Fruit fly (Drosophila melanogaster) whole organism, embryonic: Measurements from ENCODE around the gene eIF3i.
A peak's percentile ranks its signal among the peaks of the same experiment; 100 is the strongest.

Experiments
- Asciz ChIP-seq: fragments of 200-800 bp; sonication (Bioruptor generic); optimal IDR thresholded peaks from 2 replicates; lab custom pipeline; 2017; ENCODE audit warnings: missing biosample characterization, mild to moderate bottlenecking, missing genetic modification characterization, missing genetic modification reagents
- BEAF-32 ChIP-seq: fragments of 200-800 bp; sonication (Bioruptor generic); optimal IDR thresholded peaks from 3 replicates; lab custom pipeline; 2017; ENCODE audit warnings: missing biosample characterization, missing genetic modification characterization, mild to moderate bottlenecking, moderate library complexity, missing genetic modification reagents
- CG10543 ChIP-seq: fragments of 200-800 bp; sonication (Bioruptor generic); optimal IDR thresholded peaks from 3 replicates; lab custom pipeline; 2017; ENCODE audit warnings: missing biosample characterization, mild to moderate bottlenecking, missing genetic modification characterization, moderate library complexity
- CG11085 ChIP-seq: fragments of 200-800 bp; sonication (Bioruptor generic); IDR thresholded peaks from 2 replicates; pipeline ENCODE4 v1.3.6; 2022; ENCODE audit warnings: missing biosample characterization, missing genetic modification characterization
- CG11504 ChIP-seq: fragments of 200-800 bp; sonication (Bioruptor generic); optimal IDR thresholded peaks from 3 replicates; lab custom pipeline; 2019; ENCODE audit warnings: missing biosample characterization, mild to moderate bottlenecking, missing genetic modification characterization, moderate library complexity
- CG11695 ChIP-seq: fragments of 200-800 bp; sonication (Bioruptor generic); IDR thresholded peaks from 3 replicates; pipeline ENCODE4 v1.3.6; 2022; ENCODE audit warnings: missing biosample characterization, missing genetic modification characterization
- CG15601 ChIP-seq: fragments of 200-800 bp; sonication (Bioruptor generic); optimal IDR thresholded peaks from 3 replicates; lab custom pipeline; 2019; ENCODE audit warnings: missing biosample characterization, mild to moderate bottlenecking, missing genetic modification characterization, moderate library complexity
- CG1602 ChIP-seq: fragments of 200-800 bp; sonication (Bioruptor generic); optimal IDR thresholded peaks from 3 replicates; lab custom pipeline; 2016; ENCODE audit warnings: missing biosample characterization, missing genetic modification characterization
- CG16813 ChIP-seq: fragments of 200-800 bp; sonication (Bioruptor generic); IDR thresholded peaks from 3 replicates; pipeline ENCODE4 v1.3.6; 2022; ENCODE audit warnings: missing biosample characterization, missing genetic modification characterization; ENCODE audit not compliant: partially characterized antibody
- CG17328 ChIP-seq: fragments of 200-800 bp; sonication (Bioruptor generic); IDR thresholded peaks from 2 replicates; pipeline ENCODE4 v1.3.6; 2022; ENCODE audit warnings: missing biosample characterization, missing genetic modification characterization
- CG2202 ChIP-seq: fragments of 200-800 bp; sonication (Bioruptor generic); optimal IDR thresholded peaks from 2 replicates; lab custom pipeline; 2018; ENCODE audit warnings: missing biosample characterization, mild to moderate bottlenecking, missing genetic modification characterization
- CG3407 ChIP-seq: fragments of 200-800 bp; sonication (Bioruptor generic); optimal IDR thresholded peaks from 2 replicates; lab custom pipeline; 2018; ENCODE audit warnings: missing biosample characterization, mild to moderate bottlenecking, missing genetic modification characterization
- CG6272 ChIP-seq: fragments of 200-800 bp; sonication (Bioruptor generic); IDR thresholded peaks from 2 replicates; pipeline ENCODE4 v1.3.6; 2022; ENCODE audit warnings: missing biosample characterization, missing genetic modification characterization
- CG8388 ChIP-seq: fragments of 200-800 bp; sonication (Bioruptor generic); optimal IDR thresholded peaks from 2 replicates; lab custom pipeline; 2019; ENCODE audit warnings: missing biosample characterization, mild to moderate bottlenecking, missing genetic modification characterization, moderate library complexity
- CG9609 ChIP-seq: fragments of 200-800 bp; sonication (Bioruptor generic); optimal IDR thresholded peaks from 3 replicates; lab custom pipeline; 2016; ENCODE audit warnings: missing biosample characterization, missing genetic modification characterization
- CG9876 ChIP-seq: fragments of 200-800 bp; sonication (Bioruptor generic); optimal IDR thresholded peaks from 2 replicates; lab custom pipeline; 2016; ENCODE audit warnings: missing biosample characterization, missing genetic modification characterization
- Dref ChIP-seq: fragments of 200-800 bp; sonication (Bioruptor generic); IDR thresholded peaks from 2 replicates; pipeline ENCODE4 v1.3.6; 2022; ENCODE audit warnings: missing biosample characterization, missing genetic modification characterization
- Elba2 ChIP-seq: fragments of 200-800 bp; sonication (Bioruptor generic); optimal IDR thresholded peaks from 3 replicates; lab custom pipeline; 2016; ENCODE audit warnings: missing biosample characterization, missing genetic modification characterization
- HHEX ChIP-seq: fragments of 200-800 bp; sonication (Bioruptor generic); optimal IDR thresholded peaks from 3 replicates; lab custom pipeline; 2017; ENCODE audit warnings: missing biosample characterization, mild to moderate bottlenecking, missing genetic modification characterization, missing genetic modification reagents
- Lhr ChIP-seq: fragments of 200-800 bp; sonication (Bioruptor generic); optimal IDR thresholded peaks from 3 replicates; lab custom pipeline; 2017; ENCODE audit warnings: mild to moderate bottlenecking, missing biosample characterization, missing genetic modification reagents, missing genetic modification characterization
- Oli ChIP-seq: fragments of 200-800 bp; sonication (Bioruptor generic); optimal IDR thresholded peaks from 2 replicates; lab custom pipeline; 2018; ENCODE audit warnings: missing biosample characterization, mild to moderate bottlenecking, missing genetic modification characterization, moderate library complexity
- PHDP ChIP-seq: fragments of 200-800 bp; sonication (Bioruptor generic); optimal IDR thresholded peaks from 3 replicates; lab custom pipeline; 2018; ENCODE audit warnings: missing biosample characterization, mild to moderate bottlenecking, missing genetic modification characterization, moderate library complexity
- Scr ChIP-seq: fragments of 200-800 bp; sonication (Bioruptor generic); IDR thresholded peaks from 2 replicates; pipeline ENCODE4 v1.3.6; 2022; ENCODE audit warnings: missing biosample characterization, missing genetic modification characterization; ENCODE audit not compliant: partially characterized antibody
- amos ChIP-seq: fragments of 200-800 bp; sonication (Bioruptor generic); IDR thresholded peaks from 2 replicates; pipeline ENCODE4 v1.3.6; 2022; ENCODE audit warnings: missing biosample characterization, missing genetic modification characterization; ENCODE audit not compliant: partially characterized antibody
- ase ChIP-seq: fragments of 200-800 bp; sonication (Bioruptor generic); IDR thresholded peaks from 3 replicates; pipeline ENCODE4 v1.3.6; 2022; ENCODE audit warnings: missing biosample characterization, missing genetic modification characterization
- bsh ChIP-seq, 2 experiments: fragments of 200-800 bp; sonication (Bioruptor generic); optimal IDR thresholded peaks; 2 replicates each; lab custom pipeline; 2017 to 2018; ENCODE audit warnings: mild to moderate bottlenecking in 2 of 2, missing biosample characterization in 2 of 2, missing genetic modification characterization in 2 of 2, moderate library complexity in 1 of 2
- caup ChIP-seq: fragments of 200-800 bp; sonication (Bioruptor generic); optimal IDR thresholded peaks from 3 replicates; lab custom pipeline; 2017; ENCODE audit warnings: missing biosample characterization, mild to moderate bottlenecking, missing genetic modification characterization, moderate library complexity; ENCODE audit not compliant: severe bottlenecking
- dan ChIP-seq: fragments of 200-800 bp; sonication (Bioruptor generic); IDR thresholded peaks from 2 replicates; pipeline ENCODE4 v1.3.6; 2022; ENCODE audit warnings: missing biosample characterization, missing genetic modification characterization
- eve ChIP-seq, 2 experiments: fragments of >200 bp; optimal IDR thresholded peaks; 2 replicates each; lab custom pipeline; 2017; ENCODE audit warnings: missing biosample characterization in 2 of 2, missing genetic modification characterization in 2 of 2
- ewg ChIP-seq: fragments of 200-800 bp; sonication (Bioruptor generic); optimal IDR thresholded peaks from 3 replicates; lab custom pipeline; 2017; ENCODE audit warnings: mild to moderate bottlenecking, missing biosample characterization, missing genetic modification reagents, missing genetic modification characterization
- gcm ChIP-seq: fragments of 200-800 bp; sonication (Bioruptor generic); optimal IDR thresholded peaks from 2 replicates; lab custom pipeline; 2019; ENCODE audit warnings: missing biosample characterization, mild to moderate bottlenecking, missing genetic modification characterization, moderate library complexity
- gsb ChIP-seq: fragments of 200-800 bp; sonication (Bioruptor generic); IDR thresholded peaks from 2 replicates; pipeline ENCODE4 v1.3.6; 2022; ENCODE audit warnings: missing biosample characterization, missing genetic modification characterization
- knrl ChIP-seq: fragments of 200-800 bp; sonication (Bioruptor generic); IDR thresholded peaks from 3 replicates; pipeline ENCODE4 v1.3.6; 2022; ENCODE audit warnings: missing biosample characterization, missing genetic modification characterization; ENCODE audit not compliant: partially characterized antibody
- nau ChIP-seq: fragments of 200-800 bp; sonication (Bioruptor generic); optimal IDR thresholded peaks from 3 replicates; lab custom pipeline; 2017; ENCODE audit warnings: missing biosample characterization, mild to moderate bottlenecking, missing genetic modification characterization, missing genetic modification reagents
- oc ChIP-seq: fragments of 200-800 bp; sonication (Bioruptor generic); optimal IDR thresholded peaks from 2 replicates; lab custom pipeline; 2018; ENCODE audit warnings: missing biosample characterization, mild to moderate bottlenecking, missing genetic modification characterization, moderate library complexity
- p53 ChIP-seq: fragments of 200-800 bp; sonication (Bioruptor generic); optimal IDR thresholded peaks from 2 replicates; lab custom pipeline; 2016; ENCODE audit warnings: missing biosample characterization, missing genetic modification characterization
- ranshi ChIP-seq: fragments of 200-800 bp; sonication (Bioruptor generic); IDR thresholded peaks from 2 replicates; pipeline ENCODE4 v1.3.6; 2022; ENCODE audit warnings: missing biosample characterization, missing genetic modification characterization
- rib ChIP-seq: fragments of 200-800 bp; sonication (Bioruptor generic); IDR thresholded peaks from 2 replicates; pipeline ENCODE4 v1.3.6; 2022; ENCODE audit warnings: missing biosample characterization, missing genetic modification characterization
- row ChIP-seq: fragments of 200-800 bp; sonication (Bioruptor generic); IDR thresholded peaks from 3 replicates; pipeline ENCODE4 v1.3.6; 2022; ENCODE audit warnings: missing biosample characterization, missing genetic modification characterization
- sens ChIP-seq: fragments of 200-800 bp; sonication (Bioruptor generic); peaks from one replicate; lab custom pipeline; 2016; ENCODE audit warnings: missing biosample characterization, missing genetic modification characterization
- so ChIP-seq: fragments of 200-800 bp; sonication (Bioruptor generic); IDR thresholded peaks from 3 replicates; pipeline ENCODE4 v1.3.6; 2022; ENCODE audit warnings: missing biosample characterization, missing genetic modification characterization
- sob ChIP-seq: fragments of 200-800 bp; sonication (Bioruptor generic); IDR thresholded peaks from 2 replicates; pipeline ENCODE4 v1.3.6; 2022; ENCODE audit warnings: missing biosample characterization, missing genetic modification characterization
- stc ChIP-seq: fragments of 200-800 bp; sonication (Bioruptor generic); IDR thresholded peaks from 2 replicates; pipeline ENCODE4 v1.3.6; 2022; ENCODE audit warnings: missing biosample characterization, missing genetic modification characterization
- stwl ChIP-seq: fragments of 200-800 bp; sonication (Bioruptor generic); optimal IDR thresholded peaks from 3 replicates; lab custom pipeline; 2018; ENCODE audit warnings: missing biosample characterization, mild to moderate bottlenecking, missing genetic modification characterization, moderate library complexity
- tap ChIP-seq: fragments of 200-800 bp; optimal IDR thresholded peaks from 3 replicates; lab custom pipeline; 2019; ENCODE audit warnings: missing biosample characterization, mild to moderate bottlenecking, missing genetic modification characterization, moderate library complexity
- tgo ChIP-seq: fragments of 200-800 bp; sonication (Bioruptor generic); IDR thresholded peaks from 3 replicates; pipeline ENCODE4 v1.3.6; 2022; ENCODE audit warnings: missing biosample characterization, missing genetic modification characterization
- trh ChIP-seq: fragments of 200-800 bp; sonication (Bioruptor generic); optimal IDR thresholded peaks from 2 replicates; lab custom pipeline; 2016; ENCODE audit warnings: missing biosample characterization, missing genetic modification characterization
- tx ChIP-seq: fragments of 200-800 bp; sonication (Bioruptor generic); optimal IDR thresholded peaks from 2 replicates; lab custom pipeline; 2016; ENCODE audit warnings: missing biosample characterization, missing genetic modification characterization
- unc-4 ChIP-seq: fragments of 200-800 bp; sonication (Bioruptor generic); IDR thresholded peaks from 2 replicates; pipeline ENCODE4 v1.3.6; 2022; ENCODE audit warnings: missing biosample characterization, missing genetic modification characterization; ENCODE audit not compliant: partially characterized antibody
- yki ChIP-seq: fragments of >200 bp; optimal IDR thresholded peaks from 3 replicates; lab custom pipeline; 2018
- zf30C ChIP-seq: fragments of 200-800 bp; sonication (Bioruptor generic); optimal IDR thresholded peaks from 3 replicates; lab custom pipeline; 2018; ENCODE audit warnings: missing biosample characterization, mild to moderate bottlenecking, missing genetic modification characterization

eIF3i gene

DNA sequence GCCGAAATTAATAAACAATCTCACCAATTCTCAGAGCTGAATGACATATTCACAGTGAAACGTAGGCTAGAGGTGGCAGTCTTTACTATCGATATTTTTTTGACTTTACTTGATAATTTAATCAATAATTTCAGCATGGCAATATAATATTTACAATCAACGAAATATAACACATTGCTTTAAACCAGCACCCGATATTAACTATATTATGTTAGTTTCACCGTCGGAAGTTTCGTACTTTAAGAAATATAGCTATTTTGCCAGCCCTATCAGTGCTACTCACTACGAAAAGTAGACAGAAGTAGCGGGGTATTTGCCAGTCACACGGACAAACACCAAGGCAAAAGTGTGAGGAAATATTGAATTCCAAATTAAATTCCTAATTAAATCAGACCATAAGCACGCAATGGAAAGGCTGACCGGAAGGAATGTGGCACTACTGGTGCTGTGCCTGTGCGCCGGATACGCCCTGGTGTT is 43.2 kb upstream of the eIF3i start, which contains the start of the genes CG31917, Tfb5 and SelT (continued):
- no peak for TF ChIP-seq caup (GFP tag; lab: Kevin White, UChicago)
- TF ChIP-seq Dref (GFP tag; lab: Robert Waterston, UW) = peak; percentile 59
- TF ChIP-seq Scr (GFP tag; lab: Robert Waterston, UW) = peak; percentile 86
- peak; percentile 81 for TF ChIP-seq CG16813 (GFP tag; lab: Robert Waterston, UW)
- no peak for TF ChIP-seq CG17328
- TF ChIP-seq ewg = peak; percentile 36
- no peak for TF ChIP-seq tap (tag; lab: Kevin White, UChicago)
- peak in 1 of 2 experiments; percentile 40 for TF ChIP-seq bsh (GFP tag; optimal IDR thresholded peaks at IDR 0.05; lab: Kevin White, UChicago)
- TF ChIP-seq CG2202 = no peak
- peak; percentile 64 for TF ChIP-seq amos (GFP tag; lab: Robert Waterston, UW)
- peak; percentile 47 for TF ChIP-seq tx (GFP tag; lab: Kevin White, UChicago)
- TF ChIP-seq CG11504 (tag; lab: Kevin White, UChicago) = peak; percentile 65
- TF ChIP-seq BEAF-32 (GFP tag; lab: Kevin White, UChicago) = peak; percentile 89
- TF ChIP-seq ase (GFP tag; lab: Robert Waterston, UW) = no peak
- TF ChIP-seq yki (lab: Kevin White, UChicago) = peak; percentile 52
- peak; percentile 21 for TF ChIP-seq CG9876 (GFP tag; lab: Kevin White, UChicago)
- TF ChIP-seq CG1602 = peak; percentile 55
- TF ChIP-seq CG11085 = no peak
- TF ChIP-seq row = peak; percentile 95
- TF ChIP-seq dan = no peak
- no peak for TF ChIP-seq gsb
- no peak for TF ChIP-seq CG3407 (GFP tag; lab: Kevin White, UChicago)
- no peak for TF ChIP-seq Elba2
- peak; percentile 43; the same call in 1 of the 3 replicates for TF ChIP-seq tgo (GFP tag; lab: Robert Waterston, UW)
- TF ChIP-seq Lhr (GFP tag; lab: Kevin White, UChicago) = peak; percentile 28
- no peak for TF ChIP-seq oc (tag; lab: Kevin White, UChicago)
- TF ChIP-seq stwl (tag; lab: Kevin White, UChicago) = peak; percentile 49
- no peak for TF ChIP-seq CG6272 (GFP tag; lab: Robert Waterston, UW)
- peak; percentile 25 for TF ChIP-seq HHEX (GFP tag; lab: Kevin White, UChicago)
- TF ChIP-seq CG11695 (GFP tag; lab: Robert Waterston, UW) = no peak
- TF ChIP-seq CG8388 = peak; percentile 35
- TF ChIP-seq ranshi (GFP tag; lab: Robert Waterston, UW) = no peak
- TF ChIP-seq knrl (GFP tag; lab: Robert Waterston, UW) = peak; percentile 80
- TF ChIP-seq zf30C (GFP tag; lab: Kevin White, UChicago) = no peak
- TF ChIP-seq PHDP (tag; lab: Kevin White, UChicago) = peak; percentile 68
- TF ChIP-seq Asciz (GFP tag; lab: Kevin White, UChicago) = no peak
- TF ChIP-seq gcm = peak; percentile 61
- TF ChIP-seq CG10543 (GFP tag; lab: Kevin White, UChicago) = peak; percentile 29
- TF ChIP-seq sob (GFP tag; lab: Robert Waterston, UW) = peak; percentile 32; the same call in 1 of the 2 replicates
- no peak for TF ChIP-seq so (GFP tag; lab: Robert Waterston, UW)
- no peak for TF ChIP-seq trh (GFP tag; lab: Kevin White, UChicago)
- TF ChIP-seq sens (GFP tag; lab: Kevin White, UChicago) = peak; percentile 89
- TF ChIP-seq unc-4 = peak; percentile 79
- TF ChIP-seq eve (GFP tag; optimal IDR thresholded peaks at IDR 0.05; lab: Kevin White, UChicago) = no peak
- TF ChIP-seq stc = no peak
- no peak for TF ChIP-seq nau (GFP tag; lab: Kevin White, UChicago)
- no peak for TF ChIP-seq rib (GFP tag; lab: Robert Waterston, UW)
- no peak for TF ChIP-seq p53 (GFP tag; lab: Kevin White, UChicago)
- peak; percentile 50 for TF ChIP-seq CG9609
- TF ChIP-seq CG15601 (tag; lab: Kevin White, UChicago) = peak; percentile 58
- TF ChIP-seq Oli (tag; lab: Kevin White, UChicago) = peak; percentile 15
